Worm (Caenorhabditis elegans) whole organism, midembryonic: Measurements from ENCODE around the gene sft-1.

ENCODE experiments used
- T22C8.4 ChIP-seq: fragments of 200-800 bp; sonication (Bioruptor generic); IDR thresholded peaks from 2 replicates; pipeline ENCODE4 v1.3.6; 2022; ENCODE audit warnings: missing genetic modification characterization, missing compliant biosample characterization
- cog-1 ChIP-seq: sonication (generic microtip); optimal IDR thresholded peaks from 2 replicates; lab custom pipeline; 2016; ENCODE audit warnings: missing genetic modification characterization, missing compliant biosample characterization
- flt-1 ChIP-seq: fragments of 200-800 bp; sonication (Bioruptor generic); IDR thresholded peaks from 2 replicates; pipeline ENCODE4 v1.3.6; 2022; ENCODE audit warnings: missing genetic modification characterization, missing compliant biosample characterization
- klf-2 ChIP-seq: fragments of 200-800 bp; sonication (Bioruptor generic); conservative IDR thresholded peaks from 2 replicates; pipeline ENCODE4 v1.3.6; 2022; ENCODE audit warnings: missing genetic modification reagents, missing genetic modification characterization, missing compliant biosample characterization
- med-1 ChIP-seq: sonication (generic microtip); optimal IDR thresholded peaks from 2 replicates; lab custom pipeline; 2017; ENCODE audit warnings: missing genetic modification characterization, mild to moderate bottlenecking, missing compliant biosample characterization, antibody characterized with exemption, missing genetic modification reagents; ENCODE audit not compliant: insufficient read depth
- ref-1 ChIP-seq: fragments of 200-800 bp; sonication (Bioruptor generic); conservative IDR thresholded peaks from 2 replicates; pipeline ENCODE4 v1.3.6; 2022; ENCODE audit warnings: missing genetic modification reagents, missing genetic modification characterization, missing compliant biosample characterization
- tab-1 ChIP-seq: fragments of 200-800 bp; sonication (Bioruptor generic); IDR thresholded peaks from 2 replicates; pipeline ENCODE4 v1.3.6; 2022; ENCODE audit warnings: missing genetic modification characterization, missing compliant biosample characterization
- ztf-23 ChIP-seq: fragments of 200-800 bp; sonication (Bioruptor generic); IDR thresholded peaks from 2 replicates; pipeline ENCODE4 v1.3.6; 2022; ENCODE audit warnings: missing genetic modification reagents, missing genetic modification characterization, missing compliant biosample characterization
- ztf-29 ChIP-seq: fragments of 200-800 bp; sonication (Bioruptor generic); IDR thresholded peaks from 2 replicates; pipeline ENCODE4 v1.3.6; 2022; ENCODE audit warnings: missing genetic modification reagents, missing genetic modification characterization, missing compliant biosample characterization

The sft-1 gene

DNA sequence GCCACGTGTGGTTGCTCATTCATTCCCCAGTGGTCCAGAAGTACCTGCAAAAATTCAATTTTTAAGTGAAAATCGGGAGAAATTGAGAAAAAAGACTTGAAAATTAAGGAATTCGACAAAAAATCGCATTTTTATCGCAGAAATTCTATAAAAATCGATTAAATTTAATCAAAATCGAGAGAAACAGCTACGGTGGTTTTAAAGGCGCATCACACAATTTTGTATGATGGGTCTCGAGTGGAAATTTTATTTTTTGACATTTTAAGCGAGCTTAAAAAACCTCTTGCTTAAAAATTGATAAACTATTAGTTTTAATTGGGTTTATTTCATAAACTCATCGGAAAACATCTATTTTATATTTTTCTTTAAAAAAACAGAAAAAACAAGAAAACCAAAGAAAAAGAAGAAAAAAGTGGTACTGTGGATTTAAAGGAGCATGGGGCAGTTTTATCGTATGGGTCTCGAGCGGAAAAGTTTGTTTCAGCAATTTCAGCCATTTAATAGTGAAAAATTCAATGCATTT, 40.7 kb downstream of the sft-1 start, which contains the start of gene nipa-1:
Gene nipa-1, minus strand, starts transcription at position 51 of the 523 bp plus-strand sequence.
- TF ChIP-seq ref-1 (GFP tag; lab: Robert Waterston, UW) (no peak), cog-1 (tag; lab: Kevin White, UChicago) (no peak), klf-2 (GFP tag; lab: Robert Waterston, UW) (no peak), ztf-23 (GFP tag; lab: Robert Waterston, UW) (no peak), T22C8.4 (GFP tag; lab: Robert Waterston, UW) (no peak)

DNA sequence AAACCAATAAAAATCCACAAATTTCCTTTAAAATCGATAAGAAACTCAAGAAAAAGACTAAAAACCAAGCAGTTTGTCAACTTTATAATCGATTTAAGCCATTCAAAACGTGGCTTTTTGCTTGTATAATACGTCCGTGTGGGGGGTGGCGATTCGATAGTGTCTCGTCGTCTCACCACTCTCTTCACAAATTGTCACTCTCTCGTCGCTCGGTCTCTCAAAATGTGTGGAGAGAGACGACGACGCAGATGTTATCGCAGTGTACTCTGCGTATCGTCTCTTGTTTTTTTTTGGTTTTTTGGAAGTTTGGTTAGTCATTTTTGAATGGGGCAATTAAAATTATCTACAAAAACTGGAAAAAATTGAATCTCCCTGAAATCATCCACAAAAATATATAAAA, 41.1 kb downstream of the sft-1 start:
- no peak for TF ChIP-seq ztf-23 (GFP tag; lab: Robert Waterston, UW)
- no peak for TF ChIP-seq tab-1 (GFP tag; lab: Robert Waterston, UW)
- TF ChIP-seq klf-2 (GFP tag; lab: Robert Waterston, UW) = no peak
- no peak for TF ChIP-seq ztf-29
- TF ChIP-seq med-1 (GFP tag; lab: Kevin White, UChicago) = no peak
- TF ChIP-seq flt-1 (GFP tag; lab: Robert Waterston, UW) = no peak
- TF ChIP-seq T22C8.4 (GFP tag; lab: Robert Waterston, UW) = no peak
- TF ChIP-seq cog-1 (tag; lab: Kevin White, UChicago) = no peak
- TF ChIP-seq ref-1 (GFP tag; lab: Robert Waterston, UW) = no peak

DNA sequence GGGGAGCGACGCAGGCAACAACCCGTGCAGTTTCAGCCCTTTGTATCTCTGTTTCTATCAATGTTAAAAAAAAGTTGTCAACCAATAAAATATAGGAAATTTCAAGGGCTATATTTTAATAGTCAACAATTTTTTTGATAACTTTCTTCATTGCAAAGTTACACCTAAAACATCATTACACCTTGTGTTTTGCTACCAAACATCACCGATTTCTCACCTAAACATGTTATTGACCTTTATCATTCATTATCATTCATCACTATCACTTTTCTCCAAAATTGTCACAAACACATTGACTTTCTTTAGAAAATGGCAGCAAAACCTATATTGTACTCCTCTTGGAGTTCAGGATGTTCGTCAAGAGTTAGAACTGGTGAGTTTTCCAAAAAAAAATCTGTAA, 42.6 kb downstream of the sft-1 start, which contains the start of gene Y53G8B.1:
Gene Y53G8B.1, plus strand, starts transcription at position 242 of the 400 bp plus-strand sequence.
- TF ChIP-seq tab-1 (GFP tag; lab: Robert Waterston, UW) (no peak), T22C8.4 (GFP tag; lab: Robert Waterston, UW) (no peak), ztf-29 (no peak), ztf-23 (GFP tag; lab: Robert Waterston, UW) (no peak), med-1 (GFP tag; lab: Kevin White, UChicago) (no peak), ref-1 (GFP tag; lab: Robert Waterston, UW) (no peak), cog-1 (tag; lab: Kevin White, UChicago) (no peak), flt-1 (GFP tag; lab: Robert Waterston, UW) (no peak), klf-2 (GFP tag; lab: Robert Waterston, UW) (no peak)

DNA sequence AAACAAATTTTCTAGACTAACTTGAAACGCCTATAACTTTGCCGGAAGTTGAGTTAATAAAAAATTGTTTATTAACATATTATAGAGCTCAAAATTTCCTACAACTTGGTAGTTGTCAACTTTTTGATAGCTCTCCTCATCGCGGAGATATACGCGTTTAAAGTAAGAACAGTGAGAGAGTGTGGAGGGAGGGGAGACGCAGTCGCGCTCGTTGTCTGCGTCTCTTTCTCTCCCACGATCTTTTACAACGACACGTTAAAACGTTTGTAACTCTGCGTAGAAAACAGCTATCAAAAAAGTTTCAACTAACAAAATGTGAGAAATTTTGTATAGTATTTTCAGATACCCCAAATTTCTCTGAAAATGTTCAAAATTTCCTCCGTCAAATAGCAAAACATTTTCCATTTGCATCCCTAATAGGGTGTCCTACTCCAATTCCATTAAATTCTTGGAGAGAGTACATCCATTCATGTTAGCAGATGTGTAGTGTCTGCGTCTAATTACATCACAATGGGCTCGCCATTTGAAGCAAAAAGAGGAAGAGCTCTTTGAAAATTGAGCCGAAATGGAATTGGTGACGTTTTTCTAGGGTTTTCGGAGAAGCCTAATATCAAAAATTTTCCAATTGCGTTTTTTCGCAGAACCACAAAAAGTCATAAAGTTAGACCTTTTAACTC, 50.0 kb downstream of the sft-1 start:
- no peak for TF ChIP-seq ztf-23 (GFP tag; lab: Robert Waterston, UW)
- no peak for TF ChIP-seq ref-1 (GFP tag; lab: Robert Waterston, UW)
- TF ChIP-seq ztf-29 = no peak
- TF ChIP-seq tab-1 (GFP tag; lab: Robert Waterston, UW) = no peak
- TF ChIP-seq cog-1 (tag; lab: Kevin White, UChicago) = no peak
- no peak for TF ChIP-seq klf-2 (GFP tag; lab: Robert Waterston, UW)
- no peak for TF ChIP-seq flt-1 (GFP tag; lab: Robert Waterston, UW)
- no peak for TF ChIP-seq med-1 (GFP tag; lab: Kevin White, UChicago)
- TF ChIP-seq T22C8.4 (GFP tag; lab: Robert Waterston, UW) = no peak

DNA sequence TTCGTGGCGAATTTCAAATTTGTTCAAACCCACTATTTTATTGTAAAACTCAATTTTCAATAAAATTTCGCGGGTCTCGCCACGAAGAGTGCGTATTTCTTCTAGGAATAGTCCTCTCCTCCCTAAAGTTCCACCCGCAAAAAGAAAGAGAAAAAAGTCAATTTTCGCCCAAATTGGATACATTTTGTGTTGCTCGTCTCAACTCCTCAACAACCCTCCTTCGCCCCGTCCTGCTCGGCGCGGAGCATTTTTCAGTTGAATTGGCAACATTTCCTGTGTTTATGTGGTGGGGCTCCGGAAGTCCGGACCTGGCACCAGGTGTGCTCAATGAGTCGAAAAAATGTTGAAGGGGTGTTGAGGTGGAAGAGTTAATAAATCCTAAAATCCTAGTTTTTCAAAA, 51.6 kb downstream of the sft-1 start:
- TF ChIP-seq T22C8.4 (GFP tag; lab: Robert Waterston, UW) (no peak), ztf-23 (GFP tag; lab: Robert Waterston, UW) (no peak), ref-1 (GFP tag; lab: Robert Waterston, UW) (no peak), cog-1 (tag; lab: Kevin White, UChicago) (no peak), med-1 (GFP tag; lab: Kevin White, UChicago) (no peak), ztf-29 (no peak), klf-2 (GFP tag; lab: Robert Waterston, UW) (no peak), flt-1 (GFP tag; lab: Robert Waterston, UW) (no peak), tab-1 (GFP tag; lab: Robert Waterston, UW) (no peak)

DNA sequence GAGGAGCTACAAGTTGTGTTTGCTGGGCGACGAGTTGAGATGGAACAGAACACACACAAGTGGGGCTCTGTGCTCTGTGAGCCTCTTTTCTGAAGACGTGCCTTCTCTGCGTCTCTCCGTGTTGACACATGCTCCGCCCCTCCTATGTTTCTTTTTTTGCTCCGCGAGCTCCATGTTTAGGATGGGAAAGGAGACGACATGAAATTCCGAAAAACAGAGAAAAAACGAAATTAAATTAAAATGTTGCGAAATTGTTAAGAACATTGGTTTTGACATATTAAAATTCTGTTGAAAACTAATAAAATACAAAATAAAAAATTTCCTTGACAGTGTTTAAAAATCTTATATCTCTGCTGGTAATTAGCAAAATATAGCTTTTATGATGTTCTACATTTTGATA, 52.7 kb downstream of the sft-1 start, which contains the start of gene mec-12:
Gene mec-12, minus strand, starts transcription at position 91 of the 400 bp plus-strand sequence.
- TF ChIP-seq med-1 (GFP tag; lab: Kevin White, UChicago) = no peak
- TF ChIP-seq tab-1 (GFP tag; lab: Robert Waterston, UW) = no peak

DNA sequence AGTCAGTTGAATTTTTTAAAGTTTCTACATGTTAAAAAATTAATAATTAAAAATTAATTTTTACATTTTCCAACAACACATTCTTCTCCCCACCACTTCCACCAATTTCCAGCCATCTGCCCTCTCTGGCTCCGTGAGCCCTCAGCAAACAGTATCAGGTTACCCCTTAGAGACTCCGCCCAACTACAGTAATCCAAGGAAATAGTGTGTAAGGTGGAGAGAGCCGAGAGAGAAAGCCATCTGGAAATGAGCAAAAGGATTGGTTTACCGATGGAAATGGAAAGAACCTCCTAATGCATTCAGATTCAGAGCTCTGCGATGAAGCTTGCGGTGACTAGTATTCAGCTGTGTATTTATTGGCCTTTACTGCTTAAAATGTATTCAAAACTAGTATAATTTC, 53.8 kb downstream of the sft-1 start:
- TF ChIP-seq ztf-29 (no peak), klf-2 (GFP tag; lab: Robert Waterston, UW) (no peak), cog-1 (tag; lab: Kevin White, UChicago) (no peak), T22C8.4 (GFP tag; lab: Robert Waterston, UW) (no peak), ztf-23 (GFP tag; lab: Robert Waterston, UW) (no peak), med-1 (GFP tag; lab: Kevin White, UChicago) (no peak), tab-1 (GFP tag; lab: Robert Waterston, UW) (no peak), flt-1 (GFP tag; lab: Robert Waterston, UW) (no peak), ref-1 (GFP tag; lab: Robert Waterston, UW) (no peak)
